Fruit fly (Drosophila melanogaster): ENCODE measurements around the gene Mul1.

The Mul1 gene

dm6 chr3L:4018228-4018928 lies 2.9 kb upstream of the Mul1 start, which contains the start of gene FoxL1:
Gene FoxL1 (plus strand): TSS chr3L:4018878.
- no peak for TF ChIP-seq CG17801 (GFP tag; optimal IDR thresholded peaks at IDR 0.05; ENCODE audit: partially characterized antibody)

dm6 chr3L:4024464-4024863 lies 3.2 kb downstream of the Mul1 start:
- no peak for TF ChIP-seq CG17801 (GFP tag; optimal IDR thresholded peaks at IDR 0.05; ENCODE audit: partially characterized antibody)

- TF ChIP-seq CG17801 (GFP tag; optimal IDR thresholded peaks at IDR 0.05; ENCODE audit: partially characterized antibody), result no peak
Measured at dm6 chr3L:4025738-4026505, 4.7 kb downstream of the Mul1 start, which contains the start of gene CG11594. Gene CG11594 (minus strand): TSS chr3L:4026011.

DNA sequence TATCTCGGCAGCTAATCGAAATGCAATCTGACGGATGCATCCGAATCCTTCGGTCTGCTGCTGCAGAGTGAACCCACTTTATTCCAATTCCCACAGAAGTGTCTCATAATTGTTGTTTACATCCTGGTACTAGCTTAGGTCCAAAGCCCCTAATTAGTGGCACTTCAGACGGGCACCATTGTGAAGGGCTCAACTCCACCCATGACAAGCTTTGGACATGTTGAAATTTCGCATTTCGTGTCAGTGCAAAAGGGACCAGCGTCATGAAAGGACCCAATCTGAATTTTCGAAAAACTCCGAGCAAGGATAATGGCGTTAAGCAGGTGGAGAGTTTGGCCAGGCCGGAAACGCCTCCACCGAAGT lies 5.2 kb downstream of the Mul1 start, which contains the start of gene Gr64a:
Gene Gr64a (plus strand): TSS at position 264 of the 363 bp plus-strand sequence.
- no peak for TF ChIP-seq CG17801 (GFP tag; optimal IDR thresholded peaks at IDR 0.05; ENCODE audit: partially characterized antibody)

- TF ChIP-seq CG17801 (GFP tag; optimal IDR thresholded peaks at IDR 0.05; ENCODE audit: partially characterized antibody), result no peak
Measured at dm6 chr3L:4028305-4028704, 7.0 kb downstream of the Mul1 start, which contains the start of the genes Gr64b and Gr64c. Gene Gr64b (plus strand): TSS chr3L:4028605. Gene Gr64c (plus strand): TSS chr3L:4028605.

DNA sequence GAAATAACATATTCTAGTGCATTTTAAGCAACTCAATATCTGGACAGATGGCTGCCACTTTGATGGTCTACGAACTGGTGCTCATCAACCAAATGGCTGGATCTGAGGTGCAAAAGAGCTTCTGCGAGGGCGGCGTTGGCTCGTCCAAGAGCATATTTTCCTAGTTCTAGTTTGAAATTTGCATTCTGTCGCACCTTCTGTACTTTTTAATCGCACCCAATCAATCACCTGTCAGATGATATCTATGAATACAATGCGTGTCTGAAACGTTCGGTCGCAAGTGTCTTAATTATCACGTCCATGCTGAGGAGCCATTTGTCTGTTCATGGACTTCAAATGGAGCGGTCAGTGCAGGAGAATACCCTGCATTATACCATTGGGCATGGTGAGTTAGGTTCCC lies 10.5 kb downstream of the Mul1 start, which contains the start of the genes Gr64d and Gr64e:
Gene Gr64d (plus strand): TSS at position 301 of the 400 bp plus-strand sequence.
Gene Gr64e (plus strand): TSS at position 380 of the 400 bp plus-strand sequence.
- TF ChIP-seq CG17801 (GFP tag; optimal IDR thresholded peaks at IDR 0.05; ENCODE audit: partially characterized antibody), result no peak

dm6 chr3L:4035499-4035898 lies 14.2 kb downstream of the Mul1 start, which contains the start of gene Gr64f:
Gene Gr64f (plus strand): TSS chr3L:4035799.
- no peak for TF ChIP-seq CG17801 (GFP tag; optimal IDR thresholded peaks at IDR 0.05; ENCODE audit: partially characterized antibody)

DNA sequence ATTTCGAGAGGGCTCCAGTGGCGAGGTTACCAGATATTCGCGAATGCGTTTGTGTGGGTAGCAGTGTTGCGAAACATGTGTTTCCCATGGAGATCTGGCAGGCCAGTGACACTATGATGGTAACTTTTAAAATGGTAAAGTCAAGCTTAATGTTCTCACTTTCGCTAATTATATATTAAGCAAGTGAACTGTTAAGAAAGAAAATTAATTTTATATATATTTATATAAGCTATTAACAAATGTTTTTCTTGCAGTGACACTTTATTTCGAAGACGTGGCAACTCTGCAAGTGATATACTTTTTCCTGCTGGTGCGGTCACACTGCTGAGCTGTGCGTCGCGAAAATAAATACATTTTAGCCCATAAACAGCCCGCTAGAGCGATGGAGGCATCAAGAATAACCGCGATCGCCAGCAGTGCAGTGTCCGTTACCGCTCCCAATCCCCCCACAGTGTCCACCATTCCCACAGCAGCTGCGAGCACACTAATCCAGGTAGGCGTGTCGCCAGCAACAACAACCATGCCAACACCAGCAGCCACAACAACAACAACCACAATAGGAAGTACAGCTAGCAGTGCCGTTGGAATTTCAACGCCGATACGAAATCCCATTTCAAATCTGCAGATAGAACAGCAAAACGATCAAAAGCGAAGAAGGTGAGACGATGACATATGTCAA lies 19.1 kb downstream of the Mul1 start, which contains the start of the genes CG11593 and Rcd5:
Gene CG11593 (minus strand): TSS at position 236 of the 679 bp plus-strand sequence.
Gene Rcd5 (plus strand): TSS at position 283 of the 679 bp plus-strand sequence.
- peak; percentile 23 for TF ChIP-seq CG17801 (GFP tag; optimal IDR thresholded peaks at IDR 0.05; ENCODE audit: partially characterized antibody)

DNA sequence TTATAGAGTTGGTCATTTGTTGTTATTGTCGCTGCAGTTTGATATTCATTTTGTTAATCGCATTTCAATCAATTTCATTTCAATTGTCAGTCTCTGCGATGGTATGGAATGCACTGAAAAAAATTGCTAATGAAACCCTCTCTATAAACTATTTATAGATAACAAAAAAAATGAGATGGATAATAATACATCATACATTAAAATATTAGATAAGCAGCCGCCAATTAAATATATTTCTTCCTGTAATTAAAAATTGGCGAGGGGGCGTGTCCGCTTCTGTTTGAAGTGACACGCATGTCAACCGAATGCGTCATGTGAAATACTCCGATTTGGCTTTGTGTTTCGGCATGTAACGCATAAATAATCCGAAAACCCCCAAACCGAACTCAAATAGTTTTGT lies 23.2 kb downstream of the Mul1 start:
- no peak for TF ChIP-seq CG17801 (GFP tag; optimal IDR thresholded peaks at IDR 0.05; ENCODE audit: partially characterized antibody)

- no peak for TF ChIP-seq CG17801 (GFP tag; optimal IDR thresholded peaks at IDR 0.05; ENCODE audit: partially characterized antibody)
Measured at dm6 chr3L:4046289-4046688, 25.0 kb downstream of the Mul1 start, which contains the start of gene CG1136. Gene CG1136 (plus strand): TSS chr3L:4046596.

dm6 chr3L:4047635-4048034 lies 26.4 kb downstream of the Mul1 start, which contains the start of gene Dpy-30L2:
Gene Dpy-30L2 (minus strand): TSS chr3L:4047735.
- no peak for TF ChIP-seq CG17801 (GFP tag; optimal IDR thresholded peaks at IDR 0.05; ENCODE audit: partially characterized antibody)

- TF ChIP-seq CG17801 (GFP tag; optimal IDR thresholded peaks at IDR 0.05; ENCODE audit: partially characterized antibody), result no peak
Measured at dm6 chr3L:4049082-4049481, 27.8 kb downstream of the Mul1 start.

DNA sequence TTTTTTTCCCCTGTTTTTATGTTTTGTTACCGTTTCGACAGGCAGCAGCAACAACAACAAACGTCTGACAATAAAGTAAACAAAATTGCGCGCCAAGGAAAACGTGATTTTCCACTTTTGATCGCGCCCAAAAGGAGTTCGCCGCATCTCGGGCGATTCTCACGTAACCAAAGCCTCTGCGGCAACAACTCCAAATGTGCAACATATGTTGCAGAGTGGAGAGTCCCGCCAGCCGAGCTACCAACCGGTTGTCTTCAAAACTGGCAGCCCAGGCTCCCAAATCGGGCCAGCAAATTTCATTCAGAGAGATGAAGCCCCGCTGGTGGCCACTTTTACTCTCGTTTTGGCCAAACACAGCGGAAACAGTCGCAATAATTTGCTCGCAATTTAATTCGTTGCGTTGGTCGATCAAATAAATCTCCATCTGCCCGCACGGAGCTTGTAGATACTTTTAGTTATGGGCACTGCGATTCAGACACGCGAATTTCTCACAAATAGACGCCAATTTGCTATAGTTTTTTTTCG lies 34.2 kb downstream of the Mul1 start:
- TF ChIP-seq CG17801 (GFP tag; optimal IDR thresholded peaks at IDR 0.05; ENCODE audit: partially characterized antibody), result no peak

- TF ChIP-seq CG17801 (GFP tag; optimal IDR thresholded peaks at IDR 0.05; ENCODE audit: partially characterized antibody), result no peak
Measured at dm6 chr3L:4056812-4057211, 35.6 kb downstream of the Mul1 start.
